Worm (Caenorhabditis elegans): ENCODE measurements around the gene K12H4.3.

ce11 chrIII:8091408-8091807 is 45.6 kb downstream of the K12H4.3 start, which contains the start of gene idi-1:
- TF ChIP-seq egl-27 (tag; optimal IDR thresholded peaks at IDR 0.05) (no peak), nfya-1 (tag; optimal IDR thresholded peaks at IDR 0.05; ENCODE audit: insufficient read depth) (no peak), sea-2 (GFP tag; optimal IDR thresholded peaks at IDR 0.05) (no peak), tbx-2 (tag; optimal IDR thresholded peaks at IDR 0.05) (no peak), nhr-28 (tag; optimal IDR thresholded peaks at IDR 0.05) (no peak), ceh-9 (tag; optimal IDR thresholded peaks at IDR 0.05) (no peak), nhr-11 (tag; optimal IDR thresholded peaks at IDR 0.05) (no peak)

Measured in whole organism, L3 larva.